Worm (Caenorhabditis elegans): Measurements from ENCODE around the gene ubc-1.

- TF ChIP-seq him-1 (tag; optimal IDR thresholded peaks at IDR 0.05) (no peak), dao-5 (tag; optimal IDR thresholded peaks at IDR 0.05) (no peak)
Observed at ce11 chrIV:4074610-4075009, 28.2 kb upstream of the ubc-1 start, which contains the start of gene W03D2.9.

Data from whole organism, L4/young adult.